Fruit fly (Drosophila melanogaster) S2 (cell line): ENCODE measurements around the gene Mst27D.

ENCODE experiments used
- CG8478 ChIP-seq: fragments of >200 bp; optimal IDR thresholded peaks from 2 replicates; lab custom pipeline; 2018
- CTCF ChIP-seq, 2 experiments: fragments of >200 bp; optimal IDR thresholded peaks; 2 replicates each; lab custom pipeline; 2018

DNA sequence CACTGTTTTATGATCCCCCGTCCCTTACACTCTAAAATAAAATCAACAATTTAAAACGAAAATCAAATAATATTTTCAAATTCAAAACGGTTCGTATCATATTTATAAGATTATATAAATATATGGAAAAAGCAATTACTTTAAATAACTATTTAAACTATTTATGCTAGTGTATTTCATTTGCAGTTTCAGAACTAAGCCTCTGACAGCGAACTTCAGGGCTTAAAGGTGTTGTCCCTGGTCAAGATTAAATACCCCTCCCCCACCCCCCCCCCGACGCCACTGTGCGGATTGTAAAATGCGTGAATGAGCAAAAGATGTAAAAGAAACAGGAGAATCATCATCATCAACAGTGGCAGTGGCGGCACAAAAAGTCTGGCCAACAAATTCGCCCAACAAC is 16.2 kb upstream of the Mst27D start:
- TF ChIP-seq CTCF (optimal IDR thresholded peaks at IDR 0.05; lab: Kevin White, UChicago) = no peak
- no peak for TF ChIP-seq CG8478 (lab: Kevin White, UChicago)
